Fruit fly (Drosophila melanogaster) whole organism, embryonic: ENCODE data around the gene CG43999.

Experiments used
- ATbp ChIP-seq: fragments of 200-800 bp; sonication (Bioruptor generic); optimal IDR thresholded peaks from 2 replicates; lab custom pipeline; 2017; ENCODE audit warnings: missing biosample characterization, mild to moderate bottlenecking, missing genetic modification characterization, missing genetic modification reagents
- C15 ChIP-seq: fragments of 200-800 bp; sonication (Bioruptor generic); IDR thresholded peaks from 3 replicates; pipeline ENCODE4 v1.3.6; 2022; ENCODE audit warnings: missing biosample characterization, missing genetic modification characterization
- CG10321 ChIP-seq: fragments of 200-800 bp; sonication (Bioruptor generic); IDR thresholded peaks from 2 replicates; pipeline ENCODE4 v1.3.6; 2022; ENCODE audit warnings: missing biosample characterization, missing genetic modification characterization
- CG11504 ChIP-seq: fragments of 200-800 bp; sonication (Bioruptor generic); optimal IDR thresholded peaks from 3 replicates; lab custom pipeline; 2019; ENCODE audit warnings: missing biosample characterization, mild to moderate bottlenecking, missing genetic modification characterization, moderate library complexity
- CG13424 ChIP-seq: fragments of 200-800 bp; sonication (Bioruptor generic); optimal IDR thresholded peaks from 2 replicates; lab custom pipeline; 2019; ENCODE audit warnings: missing biosample characterization, mild to moderate bottlenecking, missing genetic modification characterization, moderate library complexity
- CG15269 ChIP-seq: fragments of 200-800 bp; sonication (Bioruptor generic); optimal IDR thresholded peaks from 2 replicates; lab custom pipeline; 2018; ENCODE audit warnings: missing biosample characterization, mild to moderate bottlenecking, missing genetic modification characterization, moderate library complexity
- CG17328 ChIP-seq: fragments of 200-800 bp; sonication (Bioruptor generic); IDR thresholded peaks from 2 replicates; pipeline ENCODE4 v1.3.6; 2022; ENCODE audit warnings: missing biosample characterization, missing genetic modification characterization
- CG17361 ChIP-seq: fragments of 200-800 bp; sonication (Bioruptor generic); IDR thresholded peaks from 3 replicates; pipeline ENCODE4 v1.3.6; 2022; ENCODE audit warnings: missing biosample characterization, missing genetic modification characterization
- CG17568 ChIP-seq: fragments of 200-800 bp; sonication (Bioruptor generic); optimal IDR thresholded peaks from 2 replicates; lab custom pipeline; 2018; ENCODE audit warnings: missing biosample characterization, mild to moderate bottlenecking, missing genetic modification characterization, moderate library complexity
- CG18599 ChIP-seq: fragments of 200-800 bp; sonication (Bioruptor generic); optimal IDR thresholded peaks from 3 replicates; lab custom pipeline; 2017; ENCODE audit warnings: missing biosample characterization, missing genetic modification characterization, mild to moderate bottlenecking, moderate library complexity, missing genetic modification reagents
- CG2120 ChIP-seq: fragments of 200-800 bp; sonication (Bioruptor generic); optimal IDR thresholded peaks from 3 replicates; lab custom pipeline; 2016; ENCODE audit warnings: missing biosample characterization, missing genetic modification characterization
- CG2678 ChIP-seq: fragments of 200-800 bp; sonication (Bioruptor generic); optimal IDR thresholded peaks from 3 replicates; lab custom pipeline; 2019; ENCODE audit warnings: missing biosample characterization, mild to moderate bottlenecking, missing genetic modification characterization, moderate library complexity
- CG2712 ChIP-seq: fragments of 200-800 bp; optimal IDR thresholded peaks from 3 replicates; lab custom pipeline; 2019; ENCODE audit warnings: missing biosample characterization, mild to moderate bottlenecking, missing genetic modification characterization, moderate library complexity
- CG30403 ChIP-seq: fragments of 200-800 bp; sonication (Bioruptor generic); optimal IDR thresholded peaks from 3 replicates; lab custom pipeline; 2016; ENCODE audit warnings: missing biosample characterization, missing genetic modification characterization
- CG31441 ChIP-seq: fragments of 200-800 bp; sonication (Bioruptor generic); IDR thresholded peaks from 2 replicates; pipeline ENCODE4 v1.3.6; 2022; ENCODE audit warnings: missing biosample characterization, missing genetic modification characterization
- CG3838 ChIP-seq: fragments of 200-800 bp; sonication (Bioruptor generic); optimal IDR thresholded peaks from 3 replicates; lab custom pipeline; 2016; ENCODE audit warnings: missing biosample characterization, missing genetic modification characterization
- CG6254 ChIP-seq: fragments of 200-800 bp; sonication (Bioruptor generic); optimal IDR thresholded peaks from 3 replicates; lab custom pipeline; 2017; ENCODE audit warnings: mild to moderate bottlenecking, missing biosample characterization, missing genetic modification reagents, missing genetic modification characterization
- CG7745 ChIP-seq: fragments of 200-800 bp; sonication (Bioruptor generic); optimal IDR thresholded peaks from 2 replicates; lab custom pipeline; 2018; ENCODE audit warnings: missing biosample characterization, mild to moderate bottlenecking, missing genetic modification characterization, moderate library complexity
- CG8290 ChIP-seq, 3 experiments: fragments of 200-800 bp; sonication (Bioruptor generic); optimal IDR thresholded peaks; 2 replicates each; lab custom pipeline; 2016 to 2019; ENCODE audit warnings: missing biosample characterization in 3 of 3, missing genetic modification characterization in 3 of 3, mild to moderate bottlenecking in 2 of 3, moderate library complexity in 1 of 3
- Dad ChIP-seq: fragments of 200-800 bp; sonication (Bioruptor generic); optimal IDR thresholded peaks from 3 replicates; lab custom pipeline; 2016; ENCODE audit warnings: missing biosample characterization, missing genetic modification characterization
- E2f2 ChIP-seq: fragments of 200-800 bp; sonication (Bioruptor generic); IDR thresholded peaks from 2 replicates; pipeline ENCODE4 v1.3.6; 2022; ENCODE audit warnings: missing biosample characterization, missing genetic modification characterization
- PHDP ChIP-seq: fragments of 200-800 bp; sonication (Bioruptor generic); optimal IDR thresholded peaks from 3 replicates; lab custom pipeline; 2018; ENCODE audit warnings: missing biosample characterization, mild to moderate bottlenecking, missing genetic modification characterization, moderate library complexity
- Rx ChIP-seq: fragments of 200-800 bp; sonication (Bioruptor generic); IDR thresholded peaks from 2 replicates; pipeline ENCODE4 v1.3.6; 2022; ENCODE audit warnings: missing biosample characterization, missing genetic modification characterization
- Spps ChIP-seq: fragments of 200-800 bp; sonication (Bioruptor generic); optimal IDR thresholded peaks from 2 replicates; lab custom pipeline; 2018; ENCODE audit warnings: missing biosample characterization, mild to moderate bottlenecking, missing genetic modification characterization
- aop ChIP-seq: fragments of 200-800 bp; sonication (Bioruptor generic); IDR thresholded peaks from 2 replicates; pipeline ENCODE4 v1.3.6; 2022; ENCODE audit warnings: missing biosample characterization, missing genetic modification characterization
- ato ChIP-seq: fragments of 200-800 bp; sonication (Bioruptor generic); IDR thresholded peaks from 2 replicates; pipeline ENCODE4 v1.3.6; 2022; ENCODE audit warnings: missing biosample characterization, missing genetic modification characterization; ENCODE audit not compliant: partially characterized antibody
- bigmax ChIP-seq: fragments of 200-800 bp; sonication (Bioruptor generic); optimal IDR thresholded peaks from 2 replicates; lab custom pipeline; 2018; ENCODE audit warnings: missing biosample characterization, mild to moderate bottlenecking, missing genetic modification characterization
- crol ChIP-seq: fragments of 200-800 bp; sonication (Bioruptor generic); IDR thresholded peaks from 2 replicates; pipeline ENCODE4 v1.3.6; 2022; ENCODE audit warnings: missing biosample characterization, missing genetic modification characterization
- emc ChIP-seq: fragments of 200-800 bp; sonication (Bioruptor generic); optimal IDR thresholded peaks from 2 replicates; lab custom pipeline; 2016; ENCODE audit warnings: missing biosample characterization, missing genetic modification characterization
- grau ChIP-seq: fragments of 200-800 bp; optimal IDR thresholded peaks from 3 replicates; lab custom pipeline; 2019; ENCODE audit warnings: missing biosample characterization, mild to moderate bottlenecking, missing genetic modification characterization, moderate library complexity
- grn ChIP-seq: fragments of 200-800 bp; sonication (Bioruptor generic); optimal IDR thresholded peaks from 3 replicates; lab custom pipeline; 2017; ENCODE audit warnings: missing biosample characterization, missing genetic modification characterization
- lbe ChIP-seq: fragments of 200-800 bp; sonication (Bioruptor generic); optimal IDR thresholded peaks from 2 replicates; lab custom pipeline; 2016; ENCODE audit warnings: missing biosample characterization, mild to moderate bottlenecking, missing genetic modification characterization
- onecut ChIP-seq: fragments of 200-800 bp; sonication (Bioruptor generic); IDR thresholded peaks from 2 replicates; pipeline ENCODE4 v1.3.6; 2022; ENCODE audit warnings: missing biosample characterization, missing genetic modification characterization
- pan ChIP-seq, 4 experiments: fragments of >200 bp in 3 of 4; fragments of 200-800 bp in 1 of 4; sonication (Bioruptor generic) in 1 of 4; optimal IDR thresholded peaks in 3 of 4; IDR thresholded peaks in 1 of 4; 2 replicates each; pipeline versions ENCODE4 v1.3.6 to Lab custom; 2017 to 2022; ENCODE audit warnings: missing biosample characterization in 2 of 4, missing genetic modification characterization in 2 of 4, mixed read lengths in 1 of 4
- peb ChIP-seq: fragments of 200-800 bp; sonication (Bioruptor generic); IDR thresholded peaks from 2 replicates; pipeline ENCODE4 v1.3.6; 2022; ENCODE audit warnings: missing biosample characterization, missing genetic modification characterization
- pros ChIP-seq: fragments of 200-800 bp; sonication (Bioruptor generic); optimal IDR thresholded peaks from 3 replicates; lab custom pipeline; 2019; ENCODE audit warnings: missing biosample characterization, mild to moderate bottlenecking, missing genetic modification characterization, moderate library complexity
- ranshi ChIP-seq: fragments of 200-800 bp; sonication (Bioruptor generic); IDR thresholded peaks from 2 replicates; pipeline ENCODE4 v1.3.6; 2022; ENCODE audit warnings: missing biosample characterization, missing genetic modification characterization
- seq ChIP-seq: fragments of 200-800 bp; sonication (Bioruptor generic); IDR thresholded peaks from 2 replicates; pipeline ENCODE4 v1.3.6; 2022; ENCODE audit warnings: missing biosample characterization, missing genetic modification characterization
- sima ChIP-seq: fragments of 200-800 bp; sonication (Bioruptor generic); optimal IDR thresholded peaks from 2 replicates; lab custom pipeline; 2016; ENCODE audit warnings: missing biosample characterization, missing genetic modification characterization
- sisA ChIP-seq: fragments of 200-800 bp; sonication (Bioruptor generic); IDR thresholded peaks from 2 replicates; pipeline ENCODE4 v1.3.6; 2022; ENCODE audit warnings: missing biosample characterization, missing genetic modification characterization
- slou ChIP-seq: fragments of 200-800 bp; sonication (Bioruptor generic); optimal IDR thresholded peaks from 3 replicates; lab custom pipeline; 2016; ENCODE audit warnings: missing biosample characterization, missing genetic modification characterization
- tgo ChIP-seq: fragments of 200-800 bp; sonication (Bioruptor generic); IDR thresholded peaks from 3 replicates; pipeline ENCODE4 v1.3.6; 2022; ENCODE audit warnings: missing biosample characterization, missing genetic modification characterization
- tin ChIP-seq: fragments of 200-800 bp; sonication (Bioruptor generic); optimal IDR thresholded peaks from 3 replicates; lab custom pipeline; 2016; ENCODE audit warnings: missing biosample characterization, missing genetic modification characterization
- ttk ChIP-seq: fragments of 200-800 bp; sonication (Bioruptor generic); IDR thresholded peaks from 2 replicates; pipeline ENCODE4 v2.1.2; 2022; ENCODE audit warnings: missing biosample characterization, missing genetic modification characterization
- vvl ChIP-seq: fragments of 200-800 bp; sonication (Bioruptor generic); IDR thresholded peaks from 2 replicates; pipeline ENCODE4 v1.3.6; 2022; ENCODE audit warnings: missing biosample characterization, missing genetic modification characterization
- wek ChIP-seq: fragments of 200-800 bp; sonication (Bioruptor generic); optimal IDR thresholded peaks from 3 replicates; lab custom pipeline; 2018; ENCODE audit warnings: missing biosample characterization, mild to moderate bottlenecking, missing genetic modification characterization, moderate library complexity
- zf30C ChIP-seq: fragments of 200-800 bp; sonication (Bioruptor generic); optimal IDR thresholded peaks from 3 replicates; lab custom pipeline; 2018; ENCODE audit warnings: missing biosample characterization, mild to moderate bottlenecking, missing genetic modification characterization

CG43999 gene

dm6 chr3R:23888273-23889220 is 40.3 kb downstream of the CG43999 start (continued):
- TF ChIP-seq CG13424 (tag; lab: Kevin White, UChicago) (peak; percentile 42), seq (0 out of 2 replicates have a peak, but pooled peaks have one; percentile 32), CG7745 (tag; lab: Kevin White, UChicago) (no peak), peb (peak; percentile 14; the same call in 1 of the 2 replicates), tin (GFP tag; lab: Kevin White, UChicago) (no peak), CG2678 (tag; lab: Kevin White, UChicago) (peak; percentile 23), CG17361 (GFP tag; lab: Robert Waterston, UW) (no peak; the same call in 2 of the 3 replicates), vvl (GFP tag; lab: Robert Waterston, UW) (peak; percentile 37; the same call in 1 of the 2 replicates), CG18599 (GFP tag; lab: Kevin White, UChicago) (peak; percentile 47), CG31441 (GFP tag; lab: Robert Waterston, UW) (0 out of 2 replicates have a peak, but pooled peaks have one; percentile 13), ATbp (GFP tag; lab: Kevin White, UChicago) (peak; percentile 5), slou (no peak), zf30C (GFP tag; lab: Kevin White, UChicago) (peak; percentile 43), pros (GFP tag; lab: Kevin White, UChicago) (peak; percentile 28), crol (peak; percentile 59), CG10321 (GFP tag; lab: Robert Waterston, UW) (no peak), Dad (GFP tag; lab: Kevin White, UChicago) (no peak), aop (0 out of 2 replicates have a peak, but pooled peaks have one; percentile 30), CG15269 (peak; percentile 35), ttk (GFP tag; lab: Robert Waterston, UW) (no peak), bigmax (no peak), ato (GFP tag; lab: Robert Waterston, UW) (no peak), Spps (tag; lab: Kevin White, UChicago) (no peak), CG30403 (GFP tag; lab: Kevin White, UChicago) (peak; percentile 37), onecut (GFP tag; lab: Robert Waterston, UW) (peak; percentile 25), CG11504 (tag; lab: Kevin White, UChicago) (peak; percentile 42), sisA (peak; percentile 34; the same call in 1 of the 2 replicates), tgo (peak; percentile 31; the same call in 1 of the 3 replicates), ranshi (GFP tag; lab: Robert Waterston, UW) (peak; percentile 55), CG6254 (GFP tag; lab: Kevin White, UChicago) (no peak), Rx (GFP tag; lab: Robert Waterston, UW) (no peak), CG2120 (GFP tag; lab: Kevin White, UChicago) (no peak), C15 (GFP tag; lab: Robert Waterston, UW) (no peak), grn (GFP tag; lab: Kevin White, UChicago) (no peak), emc (no peak), CG8290 (GFP tag; optimal IDR thresholded peaks at IDR 0.05; lab: Kevin White, UChicago) (no peak), CG8290 (tag; optimal IDR thresholded peaks at IDR 0.05; lab: Kevin White, UChicago) (peak in 1 of 2 experiments; percentile 21), CG2712 (tag; lab: Kevin White, UChicago) (peak; percentile 36), sima (no peak), lbe (peak; percentile 85), wek (GFP tag; lab: Kevin White, UChicago) (peak; percentile 41), CG17328 (GFP tag; lab: Robert Waterston, UW) (no peak), pan (optimal IDR thresholded peaks at IDR 0.05; lab: Kevin White, UChicago) (no peak), pan (GFP tag; optimal IDR thresholded peaks at IDR 0.05 in 1 of 2, IDR thresholded peaks at IDR 0.05 in 1 of 2) (peak in 1 of 2 experiments; percentile 5), CG3838 (GFP tag; lab: Kevin White, UChicago) (no peak), CG17568 (no peak), PHDP (tag; lab: Kevin White, UChicago) (peak; percentile 21), grau (peak; percentile 90), E2f2 (GFP tag; lab: Robert Waterston, UW) (peak; percentile 15; the same call in 1 of the 2 replicates)
